Worm (Caenorhabditis elegans) whole organism, L4 larva: ENCODE data around the gene sek-4.
A peak's percentile ranks its signal among the peaks of the same experiment; 100 is the strongest.

Experiments used
- ZK546.5 ChIP-seq, 2 experiments: sonication (generic microtip); optimal IDR thresholded peaks; 2 replicates each; lab custom pipeline; 2017; ENCODE audit warnings: missing biosample characterization in 2 of 2, missing genetic modification characterization in 2 of 2
- aly-2 ChIP-seq: sonication (generic microtip); optimal IDR thresholded peaks from 2 replicates; lab custom pipeline; 2018; ENCODE audit warnings: missing biosample characterization, missing genetic modification characterization
- ces-1 ChIP-seq: fragments of 150-350 bp; sonication (generic microtip); optimal IDR thresholded peaks from 4 replicates; lab custom pipeline; 2014; ENCODE audit warnings: missing biosample characterization, missing genetic modification reagents, missing genetic modification characterization
- daf-16 ChIP-seq, 3 experiments: sonication (generic microtip); optimal IDR thresholded peaks; 2 replicates each; lab custom pipeline; 2016 to 2017; ENCODE audit warnings: missing genetic modification characterization in 3 of 3, missing genetic modification reagents in 3 of 3, mild to moderate bottlenecking in 2 of 3, missing compliant biosample characterization in 2 of 3, missing biosample characterization in 1 of 3, moderate library complexity in 1 of 3
- dmd-8 ChIP-seq: fragments of 200-800 bp; sonication (Bioruptor generic); IDR thresholded peaks from 2 replicates; pipeline ENCODE4 v1.3.6; 2022; ENCODE audit warnings: missing genetic modification characterization, missing compliant biosample characterization
- egl-27 ChIP-seq: sonication (generic microtip); optimal IDR thresholded peaks from 3 replicates; lab custom pipeline; 2017; ENCODE audit warnings: missing biosample characterization, missing genetic modification reagents, missing genetic modification characterization
- fos-1 ChIP-seq: fragments of 150-350 bp; optimal IDR thresholded peaks from 2 replicates; lab custom pipeline; 2014; ENCODE audit warnings: missing biosample characterization, missing genetic modification characterization
- lin-15B ChIP-seq: fragments of 150-350 bp; sonication (generic microtip); optimal IDR thresholded peaks from 3 replicates; lab custom pipeline; 2014; ENCODE audit warnings: missing biosample characterization, missing genetic modification characterization
- lin-29 ChIP-seq: fragments of 200-800 bp; sonication (Bioruptor generic); IDR thresholded peaks from 2 replicates; pipeline ENCODE4 v1.3.6; 2022; ENCODE audit warnings: missing genetic modification reagents, missing genetic modification characterization, missing compliant biosample characterization
- madf-5 ChIP-seq, 2 experiments: fragments of 200-800 bp; sonication (Bioruptor generic); IDR thresholded peaks; 2 replicates each; pipeline ENCODE4 v1.3.6; 2022; ENCODE audit warnings: missing compliant biosample characterization in 2 of 2, missing genetic modification characterization in 2 of 2
- nhr-77 ChIP-seq: fragments of 150-350 bp; optimal IDR thresholded peaks from 2 replicates; lab custom pipeline; 2014; ENCODE audit warnings: missing biosample characterization, missing genetic modification characterization
- unc-62 ChIP-seq, 3 experiments: fragments of 150-350 bp in 1 of 3; sonication (generic microtip); optimal IDR thresholded peaks in 2 of 3; peaks in 1 of 3; 1 replicate in 1 of 3; 2 replicates in 2 of 3; lab custom pipeline; 2014 to 2017; ENCODE audit warnings: missing biosample characterization in 3 of 3, missing genetic modification characterization in 3 of 3, missing genetic modification reagents in 3 of 3, missing genotype in 1 of 3

- TF ChIP-seq lin-29 (no peak), nhr-77 (tag; lab: Kevin White, UChicago) (no peak), ZK546.5 (tag; optimal IDR thresholded peaks at IDR 0.05; lab: Kevin White, UChicago) (no peak), daf-16 (GFP tag; optimal IDR thresholded peaks at IDR 0.05; lab: Kevin White, UChicago) (no peak), daf-16 (tag; optimal IDR thresholded peaks at IDR 0.05; lab: Kevin White, UChicago) (peak; percentile 28), ces-1 (GFP tag; lab: Kevin White, UChicago) (no peak), dmd-8 (no peak), unc-62 (GFP tag; optimal IDR thresholded peaks at IDR 0.05 in 1 of 2; lab: Kevin White, UChicago) (no peak), unc-62 (tag; optimal IDR thresholded peaks at IDR 0.05; lab: Kevin White, UChicago) (no peak), egl-27 (tag; lab: Kevin White, UChicago) (no peak), madf-5 (GFP tag; IDR thresholded peaks at IDR 0.05; lab: Robert Waterston, UW) (no peak), lin-15B (tag; lab: Kevin White, UChicago) (no peak), aly-2 (tag; lab: Kevin White, UChicago) (no peak), fos-1 (tag; lab: Kevin White, UChicago) (no peak)
These were observed 28.6 kb upstream of the sek-4 start for ce11 chrX:5346303-5346702.
